Fruit fly (Drosophila melanogaster) whole organism, embryonic: Measurements from ENCODE around the gene sky.
A peak's percentile ranks its signal among the peaks of the same experiment; 100 is the strongest.

ENCODE experiments used
- Awh ChIP-seq: fragments of 200-800 bp; sonication (Bioruptor generic); IDR thresholded peaks from 2 replicates; pipeline ENCODE4, ENCODE4 v1.3.6; 2022; ENCODE audit warnings: missing biosample characterization, missing genetic modification characterization
- CG10267 ChIP-seq: fragments of 200-800 bp; sonication (Bioruptor generic); optimal IDR thresholded peaks from 2 replicates; lab custom pipeline; 2018; ENCODE audit warnings: missing biosample characterization, mild to moderate bottlenecking, missing genetic modification characterization, moderate library complexity
- CG10274 ChIP-seq: fragments of 200-800 bp; sonication (Bioruptor generic); optimal IDR thresholded peaks from 3 replicates; lab custom pipeline; 2017; ENCODE audit warnings: missing biosample characterization, mild to moderate bottlenecking, missing genetic modification characterization
- CG10431 ChIP-seq: fragments of 200-800 bp; sonication (Bioruptor generic); optimal IDR thresholded peaks from 3 replicates; lab custom pipeline; 2018; ENCODE audit warnings: missing biosample characterization, mild to moderate bottlenecking, missing genetic modification characterization
- CG10462 ChIP-seq: fragments of 200-800 bp; sonication (Bioruptor generic); optimal IDR thresholded peaks from 2 replicates; lab custom pipeline; 2016; ENCODE audit warnings: missing biosample characterization, missing genetic modification characterization
- CG10654 ChIP-seq: fragments of 200-800 bp; sonication (Bioruptor generic); optimal IDR thresholded peaks from 2 replicates; lab custom pipeline; 2016; ENCODE audit warnings: missing biosample characterization, missing genetic modification characterization
- CG11398 ChIP-seq: fragments of 200-800 bp; sonication (Bioruptor generic); optimal IDR thresholded peaks from 2 replicates; lab custom pipeline; 2016; ENCODE audit warnings: missing biosample characterization, missing genetic modification characterization
- CG11696 ChIP-seq: fragments of 200-800 bp; sonication (Bioruptor generic); IDR thresholded peaks from 2 replicates; pipeline ENCODE4 v1.3.6; 2022; ENCODE audit warnings: missing biosample characterization, missing genetic modification characterization
- CG12104 ChIP-seq: fragments of 200-800 bp; sonication (Bioruptor generic); optimal IDR thresholded peaks from 3 replicates; lab custom pipeline; 2016; ENCODE audit warnings: missing biosample characterization, missing genetic modification characterization
- CG13123 ChIP-seq: fragments of 200-800 bp; sonication (Bioruptor generic); optimal IDR thresholded peaks from 2 replicates; lab custom pipeline; 2016; ENCODE audit warnings: missing biosample characterization, missing genetic modification characterization
- CG13287 ChIP-seq: fragments of 200-800 bp; sonication (Bioruptor generic); IDR thresholded peaks from 2 replicates; pipeline ENCODE4 v1.3.6; 2022; ENCODE audit warnings: missing biosample characterization, missing genetic modification characterization; ENCODE audit not compliant: partially characterized antibody
- CG13894 ChIP-seq: fragments of 200-800 bp; sonication (Bioruptor generic); optimal IDR thresholded peaks from 3 replicates; lab custom pipeline; 2018; ENCODE audit warnings: missing biosample characterization, mild to moderate bottlenecking, missing genetic modification characterization, moderate library complexity
- CG14965 ChIP-seq: fragments of 200-800 bp; sonication (Bioruptor generic); optimal IDR thresholded peaks from 2 replicates; lab custom pipeline; 2016; ENCODE audit warnings: missing biosample characterization, missing genetic modification characterization, borderline replicate concordance
- CG15073 ChIP-seq: fragments of 200-800 bp; sonication (Bioruptor generic); optimal IDR thresholded peaks from 2 replicates; lab custom pipeline; 2016; ENCODE audit warnings: missing biosample characterization, missing genetic modification characterization
- CG15696 ChIP-seq: fragments of 200-800 bp; sonication (Bioruptor generic); optimal IDR thresholded peaks from 2 replicates; lab custom pipeline; 2019; ENCODE audit warnings: missing biosample characterization, mild to moderate bottlenecking, missing genetic modification characterization, moderate library complexity
- CG1602 ChIP-seq: fragments of 200-800 bp; sonication (Bioruptor generic); optimal IDR thresholded peaks from 3 replicates; lab custom pipeline; 2016; ENCODE audit warnings: missing biosample characterization, missing genetic modification characterization
- CG17328 ChIP-seq: fragments of 200-800 bp; sonication (Bioruptor generic); IDR thresholded peaks from 2 replicates; pipeline ENCODE4 v1.3.6; 2022; ENCODE audit warnings: missing biosample characterization, missing genetic modification characterization
- CG17568 ChIP-seq: fragments of 200-800 bp; sonication (Bioruptor generic); optimal IDR thresholded peaks from 2 replicates; lab custom pipeline; 2018; ENCODE audit warnings: missing biosample characterization, mild to moderate bottlenecking, missing genetic modification characterization, moderate library complexity
- CG18599 ChIP-seq: fragments of 200-800 bp; sonication (Bioruptor generic); optimal IDR thresholded peaks from 3 replicates; lab custom pipeline; 2017; ENCODE audit warnings: missing biosample characterization, missing genetic modification characterization, mild to moderate bottlenecking, moderate library complexity, missing genetic modification reagents
- CG2678 ChIP-seq: fragments of 200-800 bp; sonication (Bioruptor generic); optimal IDR thresholded peaks from 3 replicates; lab custom pipeline; 2019; ENCODE audit warnings: missing biosample characterization, mild to moderate bottlenecking, missing genetic modification characterization, moderate library complexity
- CG5180 ChIP-seq: fragments of 200-800 bp; sonication (Bioruptor generic); optimal IDR thresholded peaks from 3 replicates; lab custom pipeline; 2017; ENCODE audit warnings: missing biosample characterization, missing genetic modification characterization, mild to moderate bottlenecking, moderate library complexity, missing genetic modification reagents
- CG6689 ChIP-seq: fragments of 200-800 bp; sonication (Bioruptor generic); IDR thresholded peaks from 2 replicates; pipeline ENCODE4 v1.3.6; 2022; ENCODE audit warnings: missing biosample characterization, missing genetic modification characterization
- CG7556 ChIP-seq: fragments of 200-800 bp; sonication (Bioruptor generic); optimal IDR thresholded peaks from 2 replicates; lab custom pipeline; 2017; ENCODE audit warnings: missing biosample characterization, mild to moderate bottlenecking, missing genetic modification characterization
- CG7745 ChIP-seq: fragments of 200-800 bp; sonication (Bioruptor generic); optimal IDR thresholded peaks from 2 replicates; lab custom pipeline; 2018; ENCODE audit warnings: missing biosample characterization, mild to moderate bottlenecking, missing genetic modification characterization, moderate library complexity
- CG8478 ChIP-seq: fragments of >200 bp; optimal IDR thresholded peaks from 2 replicates; lab custom pipeline; 2018
- CHES-1-like ChIP-seq: fragments of 200-800 bp; sonication (Bioruptor generic); optimal IDR thresholded peaks from 2 replicates; lab custom pipeline; 2016; ENCODE audit warnings: missing biosample characterization, missing genetic modification characterization
- CoRest ChIP-seq: fragments of 200-800 bp; sonication (Bioruptor generic); optimal IDR thresholded peaks from 3 replicates; lab custom pipeline; 2018; ENCODE audit warnings: missing biosample characterization, mild to moderate bottlenecking, missing genetic modification characterization, moderate library complexity
- Dad ChIP-seq: fragments of 200-800 bp; sonication (Bioruptor generic); optimal IDR thresholded peaks from 3 replicates; lab custom pipeline; 2016; ENCODE audit warnings: missing biosample characterization, missing genetic modification characterization
- Dbx ChIP-seq: fragments of 200-800 bp; sonication (Bioruptor generic); IDR thresholded peaks from 3 replicates; pipeline ENCODE4 v1.3.6; 2022; ENCODE audit warnings: missing biosample characterization, missing genetic modification characterization
- Gsc ChIP-seq: fragments of 200-800 bp; sonication (Bioruptor generic); IDR thresholded peaks from 2 replicates; pipeline ENCODE4 v1.3.6; 2022; ENCODE audit warnings: missing biosample characterization, missing genetic modification characterization
- Hr51 ChIP-seq, 2 experiments: fragments of 200-800 bp; sonication (Bioruptor generic); optimal IDR thresholded peaks; 2 replicates in 1 of 2; 3 replicates in 1 of 2; lab custom pipeline; 2016 to 2018; ENCODE audit warnings: missing biosample characterization in 2 of 2, missing genetic modification characterization in 2 of 2, mild to moderate bottlenecking in 1 of 2, moderate library complexity in 1 of 2
- Max ChIP-seq: fragments of 200-800 bp; sonication (Bioruptor generic); optimal IDR thresholded peaks from 2 replicates; lab custom pipeline; 2016; ENCODE audit warnings: missing biosample characterization, mild to moderate bottlenecking, missing genetic modification characterization
- Nf-YC ChIP-seq: fragments of 200-800 bp; optimal IDR thresholded peaks from 3 replicates; lab custom pipeline; 2019; ENCODE audit warnings: missing biosample characterization, mild to moderate bottlenecking, missing genetic modification characterization, moderate library complexity
- Poxn ChIP-seq: fragments of 200-800 bp; sonication (Bioruptor generic); IDR thresholded peaks from 2 replicates; pipeline ENCODE4 v1.3.6; 2022; ENCODE audit warnings: missing biosample characterization, missing genetic modification characterization
- Rx ChIP-seq: fragments of 200-800 bp; sonication (Bioruptor generic); IDR thresholded peaks from 2 replicates; pipeline ENCODE4 v1.3.6; 2022; ENCODE audit warnings: missing biosample characterization, missing genetic modification characterization
- aop ChIP-seq: fragments of 200-800 bp; sonication (Bioruptor generic); IDR thresholded peaks from 2 replicates; pipeline ENCODE4 v1.3.6; 2022; ENCODE audit warnings: missing biosample characterization, missing genetic modification characterization
- ato ChIP-seq: fragments of 200-800 bp; sonication (Bioruptor generic); IDR thresholded peaks from 2 replicates; pipeline ENCODE4 v1.3.6; 2022; ENCODE audit warnings: missing biosample characterization, missing genetic modification characterization; ENCODE audit not compliant: partially characterized antibody
- az2 ChIP-seq: fragments of 200-800 bp; sonication (Bioruptor generic); optimal IDR thresholded peaks from 3 replicates; lab custom pipeline; 2016; ENCODE audit warnings: missing biosample characterization, missing genetic modification characterization
- btn ChIP-seq: fragments of 200-800 bp; sonication (Bioruptor generic); optimal IDR thresholded peaks from 2 replicates; lab custom pipeline; 2016; ENCODE audit warnings: missing biosample characterization, missing genetic modification characterization
- dysf ChIP-seq: fragments of 200-800 bp; sonication (Bioruptor generic); IDR thresholded peaks from 3 replicates; pipeline ENCODE4 v1.3.6; 2022; ENCODE audit warnings: missing biosample characterization, missing genetic modification characterization
- fd96Cb ChIP-seq: fragments of 200-800 bp; sonication (Bioruptor generic); optimal IDR thresholded peaks from 2 replicates; lab custom pipeline; 2018; ENCODE audit warnings: missing biosample characterization, mild to moderate bottlenecking, missing genetic modification characterization, moderate library complexity
- fu2 ChIP-seq: fragments of 200-800 bp; sonication (Bioruptor generic); optimal IDR thresholded peaks from 2 replicates; lab custom pipeline; 2016; ENCODE audit warnings: missing biosample characterization, missing genetic modification characterization
- gcm2 ChIP-seq: fragments of 200-800 bp; sonication (Bioruptor generic); optimal IDR thresholded peaks from 2 replicates; lab custom pipeline; 2016; ENCODE audit warnings: missing biosample characterization, missing genetic modification characterization
- hth ChIP-seq: fragments of >200 bp; optimal IDR thresholded peaks from 2 replicates; lab custom pipeline; 2017; ENCODE audit warnings: inconsistent platforms
- maf-S ChIP-seq: fragments of 200-800 bp; sonication (Bioruptor generic); optimal IDR thresholded peaks from 2 replicates; lab custom pipeline; 2016; ENCODE audit warnings: missing biosample characterization, missing genetic modification characterization
- org-1 ChIP-seq: fragments of 200-800 bp; sonication (Bioruptor generic); optimal IDR thresholded peaks from 2 replicates; lab custom pipeline; 2017; ENCODE audit warnings: missing biosample characterization, missing genetic modification characterization
- pfk ChIP-seq: fragments of 200-800 bp; sonication (Bioruptor generic); optimal IDR thresholded peaks from 2 replicates; lab custom pipeline; 2018; ENCODE audit warnings: missing biosample characterization, mild to moderate bottlenecking, missing genetic modification characterization, moderate library complexity
- pho ChIP-seq: fragments of 200-800 bp; sonication (Bioruptor generic); optimal IDR thresholded peaks from 2 replicates; lab custom pipeline; 2016; ENCODE audit warnings: missing biosample characterization, missing genetic modification characterization
- pzg ChIP-seq: fragments of 200-800 bp; sonication (Bioruptor generic); optimal IDR thresholded peaks from 3 replicates; lab custom pipeline; 2018; ENCODE audit warnings: missing biosample characterization, mild to moderate bottlenecking, missing genetic modification characterization, moderate library complexity
- sd ChIP-seq: fragments of 200-800 bp; sonication (Bioruptor generic); optimal IDR thresholded peaks from 3 replicates; lab custom pipeline; 2018; ENCODE audit warnings: missing biosample characterization, mild to moderate bottlenecking, missing genetic modification characterization, moderate library complexity
- seq ChIP-seq: fragments of 200-800 bp; sonication (Bioruptor generic); IDR thresholded peaks from 2 replicates; pipeline ENCODE4 v1.3.6; 2022; ENCODE audit warnings: missing biosample characterization, missing genetic modification characterization
- slbo ChIP-seq: fragments of 200-800 bp; sonication (Bioruptor generic); IDR thresholded peaks from 2 replicates; pipeline ENCODE4 v1.3.6; 2022; ENCODE audit warnings: missing biosample characterization, missing genetic modification characterization

Gene sky

dm6 chr2L:20891188-20891587 lies 27.5 kb downstream of the sky start (continued):
- no peak for TF ChIP-seq CG13894 (tag; lab: Kevin White, UChicago)
- TF ChIP-seq CoRest (tag; lab: Kevin White, UChicago): no peak
- TF ChIP-seq az2 (GFP tag; lab: Kevin White, UChicago): no peak
- TF ChIP-seq CG11398: no peak
- TF ChIP-seq Gsc (GFP tag; lab: Robert Waterston, UW): no peak
- TF ChIP-seq btn (GFP tag; lab: Kevin White, UChicago): no peak
- no peak for TF ChIP-seq Rx
- TF ChIP-seq CG8478: no peak
- TF ChIP-seq Dbx (GFP tag; lab: Robert Waterston, UW): 0 out of 3 replicates have a peak, but pooled peaks have one; percentile 8
- no peak for TF ChIP-seq CG10431 (GFP tag; lab: Kevin White, UChicago)
- no peak for TF ChIP-seq CG10654 (GFP tag; lab: Kevin White, UChicago)
- TF ChIP-seq maf-S (GFP tag; lab: Kevin White, UChicago): no peak
- no peak for TF ChIP-seq pho
- no peak for TF ChIP-seq Max (GFP tag; lab: Kevin White, UChicago)
- TF ChIP-seq slbo (GFP tag; lab: Robert Waterston, UW): peak; percentile 57
- no peak for TF ChIP-seq Poxn
- TF ChIP-seq CG7556 (GFP tag; lab: Kevin White, UChicago): no peak
- peak; percentile 15 for TF ChIP-seq sd (tag; lab: Kevin White, UChicago)
- TF ChIP-seq fu2 (GFP tag; lab: Kevin White, UChicago): no peak
- TF ChIP-seq CG2678 (tag; lab: Kevin White, UChicago): no peak
- no peak for TF ChIP-seq gcm2 (GFP tag; lab: Kevin White, UChicago)
- no peak for TF ChIP-seq CG17568 (GFP tag; lab: Kevin White, UChicago)
- TF ChIP-seq CHES-1-like: no peak
- no peak for TF ChIP-seq Awh (GFP tag; lab: Robert Waterston, UW)
- no peak for TF ChIP-seq CG12104 (GFP tag; lab: Kevin White, UChicago)
- no peak for TF ChIP-seq Hr51 (GFP tag; optimal IDR thresholded peaks at IDR 0.05; lab: Kevin White, UChicago)
- no peak for TF ChIP-seq Nf-YC (tag; lab: Kevin White, UChicago)
- no peak for TF ChIP-seq CG10274 (GFP tag; lab: Kevin White, UChicago)
- no peak for TF ChIP-seq CG5180
- TF ChIP-seq Dad (GFP tag; lab: Kevin White, UChicago): no peak
- TF ChIP-seq ato: no peak
- no peak for TF ChIP-seq CG7745 (tag; lab: Kevin White, UChicago)
- peak; percentile 16; the same call in 1 of the 2 replicates for TF ChIP-seq CG13287
- no peak for TF ChIP-seq CG10267 (tag; lab: Kevin White, UChicago)
- TF ChIP-seq CG11696 (GFP tag; lab: Robert Waterston, UW): no peak
- TF ChIP-seq dysf (GFP tag; lab: Robert Waterston, UW): peak; percentile 25; the same call in 1 of the 3 replicates
- no peak for TF ChIP-seq fd96Cb (tag; lab: Kevin White, UChicago)
- TF ChIP-seq pfk (GFP tag; lab: Kevin White, UChicago): no peak
- no peak for TF ChIP-seq CG15696 (tag; lab: Kevin White, UChicago)
- TF ChIP-seq CG17328: no peak
- TF ChIP-seq org-1 (GFP tag; lab: Kevin White, UChicago): no peak
- TF ChIP-seq CG15073: peak; percentile 99
- no peak for TF ChIP-seq CG10462
- TF ChIP-seq CG13123 (GFP tag; lab: Kevin White, UChicago): no peak
- TF ChIP-seq CG18599: peak; percentile 23
- TF ChIP-seq seq (GFP tag; lab: Robert Waterston, UW): no peak; the same call in 1 of the 2 replicates
- TF ChIP-seq CG14965 (GFP tag; lab: Kevin White, UChicago): no peak
- no peak for TF ChIP-seq pzg
- no peak for TF ChIP-seq hth (lab: Kevin White, UChicago)
- no peak for TF ChIP-seq CG6689 (GFP tag; lab: Robert Waterston, UW)
- TF ChIP-seq CG1602 (GFP tag; lab: Kevin White, UChicago): no peak
- TF ChIP-seq aop (GFP tag; lab: Robert Waterston, UW): no peak
